Worm (Caenorhabditis elegans) whole organism, midembryonic: ENCODE data around the gene C14H10.3.

Experiments used
- T22C8.4 ChIP-seq: fragments of 200-800 bp; sonication (Bioruptor generic); IDR thresholded peaks from 2 replicates; pipeline ENCODE4 v1.3.6; 2022; ENCODE audit warnings: missing genetic modification characterization, missing compliant biosample characterization
- cog-1 ChIP-seq: sonication (generic microtip); optimal IDR thresholded peaks from 2 replicates; lab custom pipeline; 2016; ENCODE audit warnings: missing genetic modification characterization, missing compliant biosample characterization
- flt-1 ChIP-seq: fragments of 200-800 bp; sonication (Bioruptor generic); IDR thresholded peaks from 2 replicates; pipeline ENCODE4 v1.3.6; 2022; ENCODE audit warnings: missing genetic modification characterization, missing compliant biosample characterization
- klf-2 ChIP-seq: fragments of 200-800 bp; sonication (Bioruptor generic); conservative IDR thresholded peaks from 2 replicates; pipeline ENCODE4 v1.3.6; 2022; ENCODE audit warnings: missing genetic modification reagents, missing genetic modification characterization, missing compliant biosample characterization
- med-1 ChIP-seq: sonication (generic microtip); optimal IDR thresholded peaks from 2 replicates; lab custom pipeline; 2017; ENCODE audit warnings: missing genetic modification characterization, mild to moderate bottlenecking, missing compliant biosample characterization, antibody characterized with exemption, missing genetic modification reagents; ENCODE audit not compliant: insufficient read depth
- tab-1 ChIP-seq: fragments of 200-800 bp; sonication (Bioruptor generic); IDR thresholded peaks from 2 replicates; pipeline ENCODE4 v1.3.6; 2022; ENCODE audit warnings: missing genetic modification characterization, missing compliant biosample characterization
- ztf-23 ChIP-seq: fragments of 200-800 bp; sonication (Bioruptor generic); IDR thresholded peaks from 2 replicates; pipeline ENCODE4 v1.3.6; 2022; ENCODE audit warnings: missing genetic modification reagents, missing genetic modification characterization, missing compliant biosample characterization
- ztf-29 ChIP-seq: fragments of 200-800 bp; sonication (Bioruptor generic); IDR thresholded peaks from 2 replicates; pipeline ENCODE4 v1.3.6; 2022; ENCODE audit warnings: missing genetic modification reagents, missing genetic modification characterization, missing compliant biosample characterization

- TF ChIP-seq med-1 (GFP tag; lab: Kevin White, UChicago) (no peak), ztf-29 (GFP tag; lab: Robert Waterston, UW) (no peak), flt-1 (GFP tag; lab: Robert Waterston, UW) (no peak), T22C8.4 (GFP tag; lab: Robert Waterston, UW) (no peak), tab-1 (GFP tag; lab: Robert Waterston, UW) (no peak), ztf-23 (no peak), klf-2 (GFP tag; lab: Robert Waterston, UW) (no peak), cog-1 (tag; lab: Kevin White, UChicago) (no peak)
Measured at ce11 chrX:10208481-10208880, 19.5 kb downstream of the C14H10.3 start.
